Worm (Caenorhabditis elegans) whole organism, L2 larva: ENCODE data around the gene Y59A8B.12.

Experiments
- ZK546.5 ChIP-seq: sonication (generic microtip); optimal IDR thresholded peaks from 2 replicates; lab custom pipeline; 2017; ENCODE audit warnings: missing biosample characterization, missing genetic modification characterization
- ama-1 ChIP-seq: fragments of 150-350 bp; optimal IDR thresholded peaks from 2 replicates; lab custom pipeline; 2018; ENCODE audit warnings: inconsistent platforms
- elt-3 ChIP-seq: sonication (generic microtip); optimal IDR thresholded peaks from 2 replicates; lab custom pipeline; 2017; ENCODE audit warnings: missing biosample characterization, missing genetic modification characterization
- fos-1 ChIP-seq: fragments of 150-350 bp; optimal IDR thresholded peaks from 2 replicates; lab custom pipeline; 2014; ENCODE audit warnings: missing biosample characterization, missing genetic modification characterization
- lin-11 ChIP-seq: fragments of 150-350 bp; sonication (generic microtip); optimal IDR thresholded peaks from 2 replicates; lab custom pipeline; 2014; ENCODE audit warnings: missing biosample characterization, missing genetic modification characterization, inconsistent platforms, mixed read lengths
- mab-5 ChIP-seq: fragments of 150-350 bp; optimal IDR thresholded peaks from 2 replicates; lab custom pipeline; 2014; ENCODE audit warnings: missing biosample characterization, missing genetic modification characterization
- nhr-77 ChIP-seq: fragments of 150-350 bp; optimal IDR thresholded peaks from 2 replicates; lab custom pipeline; 2014; ENCODE audit warnings: missing biosample characterization, missing genetic modification characterization
- unc-62 ChIP-seq: fragments of 150-350 bp; optimal IDR thresholded peaks from 2 replicates; lab custom pipeline; 2014; ENCODE audit warnings: missing biosample characterization, missing genetic modification reagents, missing genetic modification characterization

DNA sequence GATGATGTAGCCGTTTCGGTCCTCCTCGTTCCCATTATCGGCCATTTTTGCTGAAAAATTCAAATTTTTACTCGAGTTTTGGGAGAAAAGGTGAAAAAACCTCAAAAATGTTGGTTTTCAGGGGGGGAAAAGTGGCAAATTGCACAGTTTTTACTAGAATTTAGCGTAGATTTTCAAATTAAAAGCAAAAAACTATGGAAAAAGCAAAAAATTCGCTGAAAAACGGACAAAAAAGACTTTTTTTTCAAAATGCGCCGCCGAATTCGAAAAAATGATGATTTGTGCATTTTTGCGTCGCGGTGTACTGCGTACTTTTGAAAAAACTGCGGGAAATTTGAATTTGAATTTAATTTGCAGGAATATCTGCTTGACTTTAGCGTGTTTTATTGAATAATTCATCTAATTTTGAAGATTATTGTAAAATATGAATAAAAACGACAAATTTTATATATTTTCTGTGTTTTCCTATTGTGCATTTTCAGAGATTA, at the start of gene Y59A8B.12:
- TF ChIP-seq lin-11 (tag; lab: Kevin White, UChicago) (no peak), elt-3 (tag; lab: Kevin White, UChicago) (no peak), fos-1 (tag; lab: Kevin White, UChicago) (no peak), ama-1 (lab: Kevin White, UChicago) (no peak), mab-5 (tag; lab: Kevin White, UChicago) (no peak), nhr-77 (tag; lab: Kevin White, UChicago) (no peak), unc-62 (GFP tag; lab: Kevin White, UChicago) (no peak), ZK546.5 (no peak)
